Fruit fly (Drosophila melanogaster): ENCODE data around the gene mRpL39.

The mRpL39 gene

DNA sequence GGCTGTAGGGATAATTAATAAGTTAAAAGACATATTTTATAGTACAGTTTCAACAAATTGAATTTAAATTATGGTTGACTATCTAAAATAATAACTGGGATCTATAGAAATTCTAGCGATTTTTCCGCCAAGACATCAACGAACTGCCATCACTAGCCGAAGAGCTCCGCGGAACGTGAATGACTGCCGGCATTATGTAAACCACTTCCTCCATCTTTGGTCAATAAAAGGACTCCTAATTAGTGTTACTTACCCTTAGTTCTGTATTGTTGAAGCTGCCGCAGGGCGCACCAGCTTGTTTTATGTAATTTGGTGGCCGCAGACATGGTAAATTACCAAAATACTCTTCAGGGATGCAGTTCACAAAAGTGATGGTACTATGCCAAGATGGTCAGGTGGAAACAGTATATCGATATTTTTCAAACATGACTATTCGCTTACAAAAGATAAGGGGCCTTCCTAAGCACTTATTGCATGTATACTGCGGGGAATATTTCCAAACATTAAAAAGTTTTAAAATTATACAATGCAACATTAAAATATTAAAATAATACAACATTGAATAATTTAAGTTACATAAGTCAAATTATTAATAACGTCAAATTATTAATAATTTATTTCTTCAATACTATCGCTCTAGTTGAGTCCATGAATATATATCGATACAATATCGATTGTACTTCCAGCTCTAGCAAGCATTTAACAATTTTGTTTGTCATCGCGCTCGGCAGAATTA, at the start of gene mRpL39, which contains the start of gene Prosbeta2:
Gene mRpL39 (minus strand): TSS at position 383 of the 736 bp plus-strand sequence.
Gene Prosbeta2 (plus strand): TSS at position 668 of the 736 bp plus-strand sequence.
- peak; percentile 80 for TF ChIP-seq CG17801 (GFP tag; optimal IDR thresholded peaks at IDR 0.05; ENCODE audit: partially characterized antibody)

DNA sequence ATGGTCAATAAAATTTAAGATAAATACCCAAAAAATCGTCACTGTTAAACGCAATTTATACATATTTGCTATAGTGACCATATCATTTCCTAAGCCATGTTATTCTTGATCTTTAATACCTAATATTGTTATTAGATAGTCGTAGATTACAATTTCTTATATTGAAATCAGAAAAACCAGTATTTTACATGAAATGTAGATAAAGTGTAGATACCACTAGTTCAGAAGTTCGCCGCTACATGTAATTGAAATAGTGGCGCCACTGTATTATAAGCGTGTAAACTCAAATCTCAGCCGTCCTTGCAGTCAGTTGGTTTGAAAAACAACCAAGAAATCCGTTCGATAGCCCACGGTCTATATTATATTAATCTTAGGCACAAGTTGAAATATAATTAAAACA, 48.6 kb upstream of the mRpL39 start:
- TF ChIP-seq CG17801 (GFP tag; optimal IDR thresholded peaks at IDR 0.05; ENCODE audit: partially characterized antibody) = no peak

DNA sequence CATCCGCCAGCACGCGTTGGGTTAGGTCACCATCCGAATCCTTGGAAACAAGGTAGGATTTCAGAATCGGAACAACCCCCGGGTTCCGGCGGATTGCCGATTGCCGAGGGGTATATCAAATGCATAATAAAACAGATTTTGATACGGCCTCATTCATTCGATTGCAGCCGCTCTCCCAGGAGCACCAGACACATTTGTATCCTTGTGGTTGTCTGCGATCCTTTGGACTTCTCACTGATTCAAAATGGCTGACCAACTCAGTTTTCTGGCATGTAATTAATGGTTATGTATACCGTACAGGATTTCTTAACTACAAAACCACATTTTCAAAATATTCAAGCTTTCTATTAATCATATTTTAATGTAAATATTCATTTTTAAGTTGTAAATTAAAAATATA, 48.1 kb upstream of the mRpL39 start:
- TF ChIP-seq CG17801 (GFP tag; optimal IDR thresholded peaks at IDR 0.05; ENCODE audit: partially characterized antibody) = no peak

DNA sequence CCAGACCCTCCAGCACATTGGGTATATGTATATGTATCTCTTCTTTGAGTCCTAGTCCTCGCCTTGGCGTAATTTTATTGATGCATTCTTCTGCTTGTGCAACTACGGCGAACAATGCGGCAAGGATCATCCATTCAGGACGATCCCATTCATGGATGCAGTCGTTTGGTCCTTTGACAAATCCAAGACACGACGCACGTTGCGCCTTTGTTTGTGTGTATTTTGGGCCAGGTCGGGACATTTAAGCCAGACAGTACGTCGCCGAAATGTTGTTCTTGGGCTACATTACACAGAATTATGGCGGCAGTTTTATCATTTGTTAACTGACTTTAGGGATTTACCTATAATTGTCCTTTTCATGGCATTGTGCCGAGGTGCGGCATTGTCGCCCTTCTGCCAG, 45.6 kb upstream of the mRpL39 start:
- TF ChIP-seq CG17801 (GFP tag; optimal IDR thresholded peaks at IDR 0.05; ENCODE audit: partially characterized antibody) = no peak

DNA sequence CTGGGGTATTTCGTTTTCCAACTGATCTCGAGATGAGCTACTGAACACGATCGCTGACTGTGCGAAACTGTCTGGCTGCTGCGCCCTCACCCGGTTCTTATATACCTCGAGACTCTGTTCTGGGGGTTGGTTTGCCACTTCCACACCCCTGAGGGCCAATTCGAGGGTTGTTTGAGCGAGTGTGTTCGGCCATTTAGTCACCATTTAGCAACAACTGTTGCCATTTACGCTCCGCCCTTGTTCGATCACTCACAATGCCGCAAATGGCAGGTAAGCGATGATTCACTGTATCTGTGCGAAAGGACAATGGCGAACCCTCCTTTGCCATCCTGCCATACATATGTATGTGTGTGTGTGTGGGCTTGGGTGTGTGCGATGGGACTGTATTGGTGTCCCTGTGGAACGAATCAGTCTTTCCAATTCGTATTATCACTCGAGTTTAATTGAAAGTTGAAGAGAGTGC, 44.4 kb upstream of the mRpL39 start, which contains the start of gene ind:
Gene ind (minus strand): TSS at position 51 of the 463 bp plus-strand sequence.
- no peak for TF ChIP-seq CG17801 (GFP tag; optimal IDR thresholded peaks at IDR 0.05; ENCODE audit: partially characterized antibody)

DNA sequence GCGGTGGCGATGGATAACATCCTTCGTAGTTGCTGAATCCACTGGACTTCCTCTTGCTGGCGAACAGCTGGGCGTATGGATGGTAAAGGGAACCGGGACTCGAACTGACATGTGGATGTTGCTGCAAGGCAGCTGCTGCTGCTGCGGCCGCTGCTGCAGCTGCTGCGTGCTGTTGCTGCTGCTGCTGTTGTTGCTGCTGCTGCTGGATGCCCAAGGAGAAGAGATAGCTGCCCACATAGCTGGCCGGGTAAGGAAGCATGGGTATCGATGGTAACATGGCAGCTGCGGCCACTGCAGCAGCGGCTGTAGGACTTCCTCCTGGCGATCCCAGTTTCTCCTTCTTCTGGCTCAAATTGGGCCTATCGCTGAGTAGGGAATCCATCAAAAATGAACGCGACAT, 44.0 kb upstream of the mRpL39 start:
- no peak for TF ChIP-seq CG17801 (GFP tag; optimal IDR thresholded peaks at IDR 0.05; ENCODE audit: partially characterized antibody)

DNA sequence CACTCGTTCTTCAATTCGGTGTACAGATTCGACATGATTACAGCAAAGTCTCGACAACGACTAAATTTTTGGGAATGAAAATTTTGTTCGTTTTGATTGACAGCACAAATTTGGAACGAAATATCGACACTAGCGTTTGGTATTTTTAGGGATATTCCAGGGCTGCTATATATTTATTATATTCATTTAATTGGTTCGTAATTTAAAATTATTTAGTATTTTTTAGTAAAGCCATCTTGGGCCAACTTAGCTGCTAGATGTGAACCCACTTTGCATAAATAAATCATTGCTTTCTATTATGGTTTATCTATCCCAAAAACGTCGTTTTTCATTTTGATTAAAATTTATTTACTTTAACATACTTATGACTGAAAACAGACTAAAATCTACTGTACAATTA, 43.0 kb upstream of the mRpL39 start, which contains the start of gene Rpn12R:
Gene Rpn12R (minus strand): TSS at position 101 of the 400 bp plus-strand sequence.
- no peak for TF ChIP-seq CG17801 (GFP tag; optimal IDR thresholded peaks at IDR 0.05; ENCODE audit: partially characterized antibody)

DNA sequence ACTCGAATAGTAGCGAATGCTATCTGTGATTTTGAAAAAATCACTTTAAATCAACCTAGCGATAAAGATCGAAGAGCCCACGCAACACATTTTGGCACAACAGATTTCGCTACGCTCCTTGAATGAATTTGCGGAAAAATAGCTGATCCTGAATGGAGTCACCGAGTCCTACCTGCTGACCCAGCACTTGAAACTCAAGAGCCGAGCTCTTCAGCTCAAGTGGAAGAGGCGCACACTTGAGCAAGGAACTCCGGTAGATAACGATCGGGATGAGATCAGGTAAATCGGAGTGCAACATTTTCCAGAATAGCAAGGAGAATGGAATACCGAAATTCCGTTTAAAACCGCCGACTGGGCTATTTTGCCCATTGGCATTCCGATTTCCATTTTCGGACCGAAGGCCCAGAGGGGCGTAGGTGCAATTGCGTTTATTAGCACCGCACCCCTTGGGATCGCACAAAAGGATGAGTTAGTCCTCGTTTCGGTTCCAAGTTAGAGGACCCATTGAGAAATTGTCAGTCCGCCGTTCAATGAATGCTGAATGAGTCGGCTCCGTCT, 40.9 kb upstream of the mRpL39 start:
- TF ChIP-seq CG17801 (GFP tag; optimal IDR thresholded peaks at IDR 0.05; ENCODE audit: partially characterized antibody) = no peak

DNA sequence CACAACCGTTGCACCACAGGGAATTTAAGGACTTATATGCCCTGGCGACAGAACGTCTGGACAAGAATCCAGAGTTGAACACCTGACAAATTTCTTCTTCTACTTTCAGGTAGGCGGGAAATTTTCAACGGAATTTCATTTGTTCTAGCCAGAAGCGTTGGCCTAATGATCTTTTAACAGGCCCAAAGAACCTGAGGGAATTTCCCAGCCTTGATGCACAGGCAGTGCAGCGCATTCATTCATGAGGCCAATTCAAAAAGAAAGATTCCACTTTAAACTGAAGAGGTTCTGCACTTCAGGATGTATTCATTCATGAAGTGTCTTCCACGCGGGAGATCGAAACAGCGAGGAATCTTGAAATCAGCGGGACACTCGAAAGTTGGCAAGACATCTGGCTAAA, 40.0 kb upstream of the mRpL39 start:
- TF ChIP-seq CG17801 (GFP tag; optimal IDR thresholded peaks at IDR 0.05; ENCODE audit: partially characterized antibody) = no peak

DNA sequence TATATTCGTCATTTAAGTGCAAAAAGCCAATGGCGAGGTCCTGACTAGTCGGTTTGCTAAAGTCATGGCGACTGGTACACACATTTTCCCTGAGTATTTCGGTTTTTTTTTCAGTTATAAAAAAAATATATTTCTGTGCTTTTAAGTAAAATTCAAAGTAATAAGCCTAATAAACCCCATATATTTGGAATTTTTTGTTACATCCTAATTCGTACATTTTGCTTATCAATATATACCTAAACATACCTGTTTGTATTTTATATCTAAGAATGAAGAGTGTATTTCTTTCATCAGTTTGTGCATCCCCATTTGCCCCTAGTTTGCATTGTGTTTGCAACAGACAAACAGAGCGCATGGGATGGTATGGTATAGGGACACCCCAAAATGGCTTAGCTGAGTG, 36.1 kb upstream of the mRpL39 start:
- TF ChIP-seq CG17801 (GFP tag; optimal IDR thresholded peaks at IDR 0.05; ENCODE audit: partially characterized antibody) = no peak

DNA sequence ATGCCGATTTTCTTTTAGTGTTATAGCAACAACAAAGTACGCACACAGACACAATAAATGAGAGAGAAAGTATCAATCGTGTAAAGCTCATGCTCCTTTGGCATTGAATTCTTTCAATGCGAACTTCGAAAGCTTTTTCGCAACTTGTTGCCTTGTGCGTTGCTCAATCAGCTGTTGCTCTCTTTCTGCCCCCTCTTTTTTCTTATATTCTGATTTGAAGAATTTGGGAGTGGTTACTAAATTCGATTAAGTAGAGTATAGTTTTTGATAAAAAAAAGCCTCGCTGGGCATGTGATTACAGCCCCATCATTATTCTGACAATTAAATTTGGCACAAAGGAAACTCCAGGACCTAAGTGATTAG, 35.2 kb upstream of the mRpL39 start:
- TF ChIP-seq CG17801 (GFP tag; optimal IDR thresholded peaks at IDR 0.05; ENCODE audit: partially characterized antibody) = no peak

DNA sequence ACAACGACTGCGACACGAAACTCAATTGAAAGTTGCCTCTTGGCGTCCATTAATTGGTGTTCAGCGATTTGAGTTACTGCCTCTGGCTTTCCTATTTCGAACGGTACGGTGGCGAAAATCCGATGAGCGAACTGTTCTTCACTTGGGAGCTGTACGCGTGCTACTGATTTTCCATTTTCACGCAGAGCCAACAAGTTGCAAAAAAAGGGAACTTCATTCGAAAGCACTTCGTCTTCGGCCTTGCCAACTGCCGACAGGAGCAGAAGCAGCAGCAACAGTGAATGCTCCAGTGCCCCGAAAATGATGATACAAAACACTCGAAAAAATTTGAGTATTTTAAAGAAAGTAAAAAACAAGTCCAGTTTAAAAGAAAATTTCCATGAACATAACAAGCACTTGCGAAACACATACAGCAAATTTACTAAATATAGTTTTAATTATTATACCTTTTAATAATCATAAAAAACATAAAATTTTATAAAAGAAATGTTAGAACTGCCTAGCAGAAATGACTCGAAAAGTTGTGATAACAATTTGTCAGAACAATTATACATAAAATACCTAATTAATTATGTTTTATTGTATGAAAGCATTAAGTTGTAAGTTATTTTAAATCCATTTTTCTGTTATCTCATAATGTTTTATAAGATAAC, 34.7 kb upstream of the mRpL39 start:
- TF ChIP-seq CG17801 (GFP tag; optimal IDR thresholded peaks at IDR 0.05; ENCODE audit: partially characterized antibody) = no peak

DNA sequence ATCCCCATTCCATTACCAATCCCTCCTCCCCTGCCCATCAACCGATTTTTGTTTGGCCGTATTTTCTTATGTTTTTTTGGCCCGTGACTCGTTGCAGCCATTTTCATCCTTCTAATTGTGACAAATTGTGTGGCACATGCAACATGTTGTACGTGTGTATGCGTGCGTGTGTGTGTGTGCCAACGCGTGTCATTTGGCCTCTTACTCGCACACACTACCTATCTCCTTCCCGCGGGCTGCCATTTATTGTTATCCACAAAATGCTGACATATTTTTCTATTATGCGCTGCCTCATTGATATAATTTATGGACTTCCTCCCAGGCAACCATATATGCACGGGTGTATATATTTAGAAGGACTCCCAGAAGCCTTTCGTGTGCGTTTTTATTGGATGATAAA, 32.3 kb upstream of the mRpL39 start:
- TF ChIP-seq CG17801 (GFP tag; optimal IDR thresholded peaks at IDR 0.05; ENCODE audit: partially characterized antibody) = no peak

DNA sequence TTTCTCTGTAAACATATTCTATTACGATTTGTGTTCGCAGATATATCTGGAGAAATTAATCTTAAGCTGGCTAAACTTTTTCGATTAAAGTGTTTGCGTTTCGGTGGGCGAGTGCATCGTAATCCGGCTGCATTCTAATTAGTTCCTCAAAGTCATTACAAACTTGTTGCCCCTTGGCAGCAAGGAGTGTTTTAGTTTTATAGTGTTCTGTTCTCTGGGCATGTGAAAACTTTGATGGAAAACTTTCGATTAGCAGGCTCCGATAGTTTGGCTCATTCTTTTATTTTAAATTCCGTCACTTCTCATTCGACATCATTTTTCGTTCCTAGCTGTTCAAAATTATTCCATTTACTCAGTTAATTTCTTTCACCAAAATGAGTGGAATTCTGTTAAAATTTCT, 23.7 kb upstream of the mRpL39 start, which contains the start of gene CG32148:
Gene CG32148 (plus strand): TSS at position 301 of the 400 bp plus-strand sequence.
- no peak for TF ChIP-seq CG17801 (GFP tag; optimal IDR thresholded peaks at IDR 0.05; ENCODE audit: partially characterized antibody)

DNA sequence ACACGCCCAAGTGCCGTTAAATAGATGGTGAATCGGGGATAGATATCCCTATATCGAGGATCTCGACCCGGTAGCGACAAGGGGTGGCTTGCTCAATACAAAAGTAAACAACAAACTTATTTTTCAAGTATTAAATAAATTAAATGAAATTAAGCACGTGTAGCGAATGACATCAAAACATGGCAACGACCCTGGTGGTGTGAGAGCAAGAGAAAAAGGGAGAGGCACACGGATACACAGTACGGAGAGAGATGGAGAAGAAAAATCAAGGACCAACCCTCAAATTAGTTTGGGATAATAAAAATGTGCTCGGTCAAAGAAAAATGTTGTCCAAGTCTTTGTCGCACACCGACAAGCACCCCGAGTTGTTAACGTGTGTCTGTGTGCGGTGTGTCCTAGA, 21.5 kb upstream of the mRpL39 start:
- TF ChIP-seq CG17801 (GFP tag; optimal IDR thresholded peaks at IDR 0.05; ENCODE audit: partially characterized antibody) = no peak
